Fruit fly (Drosophila melanogaster) whole organism, prepupa: ENCODE data around the gene CG31068.

ENCODE experiments used
- CG10631 ChIP-seq: fragments of 200-800 bp; sonication (Bioruptor generic); optimal IDR thresholded peaks from 2 replicates; lab custom pipeline; 2016; ENCODE audit warnings: missing biosample characterization, missing genetic modification characterization
- CG10669 ChIP-seq: fragments of 200-800 bp; sonication (Bioruptor generic); optimal IDR thresholded peaks from 3 replicates; lab custom pipeline; 2018; ENCODE audit warnings: missing biosample characterization, mild to moderate bottlenecking, missing genetic modification characterization, moderate library complexity
- CG11294 ChIP-seq: fragments of 200-800 bp; sonication (Bioruptor generic); IDR thresholded peaks from 2 replicates; pipeline ENCODE4 v1.3.6; 2022; ENCODE audit warnings: missing biosample characterization, missing genetic modification characterization
- CG11902 ChIP-seq: fragments of 200-800 bp; sonication (Bioruptor generic); optimal IDR thresholded peaks from 3 replicates; lab custom pipeline; 2016; ENCODE audit warnings: missing biosample characterization, missing genetic modification characterization
- CG15336 ChIP-seq: fragments of 200-800 bp; sonication (Bioruptor generic); IDR thresholded peaks from 2 replicates; pipeline ENCODE4 v1.3.6; 2022; ENCODE audit warnings: missing biosample characterization, missing genetic modification characterization
- CG1621 ChIP-seq: fragments of 200-800 bp; sonication (Bioruptor generic); optimal IDR thresholded peaks from 3 replicates; lab custom pipeline; 2018; ENCODE audit warnings: missing biosample characterization, mild to moderate bottlenecking, missing genetic modification characterization
- CG16779 ChIP-seq: fragments of 200-800 bp; sonication (Bioruptor generic); optimal IDR thresholded peaks from 3 replicates; lab custom pipeline; 2017; ENCODE audit warnings: missing biosample characterization, mild to moderate bottlenecking, missing genetic modification characterization
- CG3032 ChIP-seq: fragments of 200-800 bp; optimal IDR thresholded peaks from 2 replicates; lab custom pipeline; 2019; ENCODE audit warnings: missing biosample characterization, mild to moderate bottlenecking, missing genetic modification characterization, moderate library complexity
- CG31627 ChIP-seq: fragments of 200-800 bp; sonication (Bioruptor generic); optimal IDR thresholded peaks from 3 replicates; lab custom pipeline; 2016; ENCODE audit warnings: missing biosample characterization, missing genetic modification characterization
- CG34406 ChIP-seq: fragments of 200-800 bp; sonication (Bioruptor generic); optimal IDR thresholded peaks from 3 replicates; lab custom pipeline; 2016; ENCODE audit warnings: missing biosample characterization, missing genetic modification characterization
- CG3919 ChIP-seq: fragments of 200-800 bp; sonication (Bioruptor generic); optimal IDR thresholded peaks from 3 replicates; lab custom pipeline; 2016; ENCODE audit warnings: missing biosample characterization, missing genetic modification characterization
- CG4318 ChIP-seq: fragments of 200-800 bp; sonication (Bioruptor generic); optimal IDR thresholded peaks from 3 replicates; lab custom pipeline; 2017; ENCODE audit warnings: missing biosample characterization, mild to moderate bottlenecking, missing genetic modification characterization
- CG6163 ChIP-seq: fragments of 200-800 bp; sonication (Bioruptor generic); IDR thresholded peaks from 3 replicates; pipeline ENCODE4 v1.3.6; 2022; ENCODE audit warnings: missing biosample characterization, missing genetic modification characterization
- CG6276 ChIP-seq: fragments of 200-800 bp; sonication (Bioruptor generic); optimal IDR thresholded peaks from 2 replicates; lab custom pipeline; 2017; ENCODE audit warnings: missing biosample characterization, mild to moderate bottlenecking, missing genetic modification characterization
- CG6792 ChIP-seq: fragments of 200-800 bp; sonication (Bioruptor generic); optimal IDR thresholded peaks from 3 replicates; lab custom pipeline; 2016; ENCODE audit warnings: missing biosample characterization, missing genetic modification characterization
- CG6808 ChIP-seq: fragments of 200-800 bp; sonication (Bioruptor generic); optimal IDR thresholded peaks from 3 replicates; lab custom pipeline; 2017; ENCODE audit warnings: missing biosample characterization, missing genetic modification characterization, mild to moderate bottlenecking, moderate library complexity, missing genetic modification reagents
- CG6854 ChIP-seq: fragments of 200-800 bp; sonication (Bioruptor generic); optimal IDR thresholded peaks from 2 replicates; lab custom pipeline; 2017; ENCODE audit warnings: missing biosample characterization, mild to moderate bottlenecking, missing genetic modification characterization
- CG7368 ChIP-seq: fragments of 200-800 bp; sonication (Bioruptor generic); optimal IDR thresholded peaks from 3 replicates; lab custom pipeline; 2016; ENCODE audit warnings: missing biosample characterization, missing genetic modification characterization
- CG8119 ChIP-seq: fragments of 200-800 bp; sonication (Bioruptor generic); IDR thresholded peaks from 3 replicates; pipeline ENCODE4 v1.3.6; 2022; ENCODE audit warnings: missing biosample characterization, missing genetic modification characterization
- CG8319 ChIP-seq: fragments of 200-800 bp; sonication (Bioruptor generic); optimal IDR thresholded peaks from 3 replicates; lab custom pipeline; 2016; ENCODE audit warnings: missing biosample characterization, missing genetic modification characterization
- CG8632 ChIP-seq: fragments of 200-800 bp; sonication (Bioruptor generic); optimal IDR thresholded peaks from 3 replicates; lab custom pipeline; 2016; ENCODE audit warnings: missing biosample characterization, missing genetic modification characterization
- Eip75B ChIP-seq: fragments of 200-800 bp; sonication (Bioruptor generic); optimal IDR thresholded peaks from 3 replicates; lab custom pipeline; 2016; ENCODE audit warnings: missing biosample characterization, missing genetic modification characterization
- Eip78C ChIP-seq: fragments of 200-800 bp; sonication (Bioruptor generic); peaks from one replicate; lab custom pipeline; 2016; ENCODE audit warnings: missing biosample characterization, missing genetic modification characterization
- Eip93F ChIP-seq: fragments of 200-800 bp; sonication (Bioruptor generic); optimal IDR thresholded peaks from 2 replicates; lab custom pipeline; 2016; ENCODE audit warnings: missing biosample characterization, mild to moderate bottlenecking, missing genetic modification characterization
- Ets96B ChIP-seq: fragments of 200-800 bp; optimal IDR thresholded peaks from 2 replicates; lab custom pipeline; 2019; ENCODE audit warnings: missing biosample characterization, mild to moderate bottlenecking, missing genetic modification characterization, moderate library complexity
- Gug ChIP-seq: fragments of 200-800 bp; sonication (Bioruptor generic); IDR thresholded peaks from 2 replicates; pipeline ENCODE4 v1.3.6; 2022; ENCODE audit warnings: missing biosample characterization, missing genetic modification characterization
- Smox ChIP-seq: fragments of 200-800 bp; sonication (Bioruptor generic); optimal IDR thresholded peaks from 3 replicates; lab custom pipeline; 2016; ENCODE audit warnings: missing biosample characterization, missing genetic modification characterization
- Sox102F ChIP-seq: fragments of 200-800 bp; sonication (Bioruptor generic); optimal IDR thresholded peaks from 2 replicates; lab custom pipeline; 2016; ENCODE audit warnings: missing biosample characterization, mild to moderate bottlenecking, missing genetic modification characterization
- Sox14 ChIP-seq: fragments of 200-800 bp; sonication (Bioruptor generic); optimal IDR thresholded peaks from 3 replicates; lab custom pipeline; 2016; ENCODE audit warnings: missing biosample characterization, missing genetic modification characterization
- achi ChIP-seq: fragments of 200-800 bp; sonication (Bioruptor generic); optimal IDR thresholded peaks from 3 replicates; lab custom pipeline; 2016; ENCODE audit warnings: missing biosample characterization, missing genetic modification characterization
- acj6 ChIP-seq: fragments of 200-800 bp; sonication (Bioruptor generic); optimal IDR thresholded peaks from 3 replicates; lab custom pipeline; 2016; ENCODE audit warnings: missing biosample characterization, missing genetic modification characterization
- cyc ChIP-seq: fragments of 200-800 bp; sonication (Bioruptor generic); optimal IDR thresholded peaks from 3 replicates; lab custom pipeline; 2016; ENCODE audit warnings: missing biosample characterization, missing genetic modification characterization
- dac ChIP-seq: fragments of 200-800 bp; sonication (Bioruptor generic); optimal IDR thresholded peaks from 2 replicates; lab custom pipeline; 2017; ENCODE audit warnings: missing biosample characterization, mild to moderate bottlenecking, missing genetic modification characterization
- dsx ChIP-seq: fragments of 200-800 bp; optimal IDR thresholded peaks from 3 replicates; lab custom pipeline; 2019; ENCODE audit warnings: missing biosample characterization, mild to moderate bottlenecking, missing genetic modification characterization, moderate library complexity; ENCODE audit not compliant: poor library complexity, severe bottlenecking
- eg ChIP-seq: fragments of 200-800 bp; sonication (Bioruptor generic); IDR thresholded peaks from 3 replicates; pipeline ENCODE4 v1.3.6; 2022; ENCODE audit warnings: missing biosample characterization, missing genetic modification characterization
- esn ChIP-seq: fragments of 200-800 bp; sonication (Bioruptor generic); optimal IDR thresholded peaks from 2 replicates; lab custom pipeline; 2016; ENCODE audit warnings: missing biosample characterization, mild to moderate bottlenecking, missing genetic modification characterization, moderate library complexity
- fd59A ChIP-seq: fragments of 200-800 bp; sonication (Bioruptor generic); optimal IDR thresholded peaks from 2 replicates; lab custom pipeline; 2017; ENCODE audit warnings: missing biosample characterization, mild to moderate bottlenecking, missing genetic modification characterization, missing genetic modification reagents
- fkh ChIP-seq: fragments of 200-800 bp; sonication (Bioruptor generic); optimal IDR thresholded peaks from 3 replicates; lab custom pipeline; 2017; ENCODE audit warnings: missing biosample characterization, mild to moderate bottlenecking, missing genetic modification characterization, moderate library complexity
- lz ChIP-seq: fragments of 200-800 bp; sonication (Bioruptor generic); optimal IDR thresholded peaks from 3 replicates; lab custom pipeline; 2016; ENCODE audit warnings: missing biosample characterization, missing genetic modification characterization
- net ChIP-seq: fragments of 200-800 bp; sonication (Bioruptor generic); optimal IDR thresholded peaks from 3 replicates; lab custom pipeline; 2016; ENCODE audit warnings: missing biosample characterization, missing genetic modification characterization
- pdm3 ChIP-seq: fragments of 200-800 bp; sonication (Bioruptor generic); optimal IDR thresholded peaks from 3 replicates; lab custom pipeline; 2016; ENCODE audit warnings: missing biosample characterization, missing genetic modification characterization
- salr ChIP-seq, 2 experiments: fragments of 200-800 bp; sonication (Bioruptor generic); optimal IDR thresholded peaks; 3 replicates each; lab custom pipeline; 2016 to 2018; ENCODE audit warnings: missing biosample characterization in 2 of 2, missing genetic modification characterization in 2 of 2, mild to moderate bottlenecking in 1 of 2
- spab ChIP-seq: fragments of 200-800 bp; sonication (Bioruptor generic); optimal IDR thresholded peaks from 2 replicates; lab custom pipeline; 2017; ENCODE audit warnings: missing biosample characterization, mild to moderate bottlenecking, missing genetic modification characterization, missing genetic modification reagents
- ss ChIP-seq, 2 experiments: fragments of 200-800 bp; sonication (Bioruptor generic); optimal IDR thresholded peaks; 2 replicates in 1 of 2; 3 replicates in 1 of 2; lab custom pipeline; 2017 to 2018; ENCODE audit warnings: mild to moderate bottlenecking in 2 of 2, missing biosample characterization in 2 of 2, missing genetic modification characterization in 2 of 2, moderate library complexity in 1 of 2
- svp ChIP-seq: fragments of 200-800 bp; sonication (Bioruptor generic); peaks from one replicate; lab custom pipeline; 2016; ENCODE audit warnings: missing biosample characterization, missing genetic modification characterization
- topi ChIP-seq: fragments of 200-800 bp; sonication (Bioruptor generic); optimal IDR thresholded peaks from 3 replicates; lab custom pipeline; 2016; ENCODE audit warnings: missing biosample characterization, missing genetic modification characterization
- vri ChIP-seq: fragments of 200-800 bp; sonication (Bioruptor generic); optimal IDR thresholded peaks from 3 replicates; lab custom pipeline; 2016; ENCODE audit warnings: missing biosample characterization, mild to moderate bottlenecking, missing genetic modification characterization

Gene CG31068

DNA sequence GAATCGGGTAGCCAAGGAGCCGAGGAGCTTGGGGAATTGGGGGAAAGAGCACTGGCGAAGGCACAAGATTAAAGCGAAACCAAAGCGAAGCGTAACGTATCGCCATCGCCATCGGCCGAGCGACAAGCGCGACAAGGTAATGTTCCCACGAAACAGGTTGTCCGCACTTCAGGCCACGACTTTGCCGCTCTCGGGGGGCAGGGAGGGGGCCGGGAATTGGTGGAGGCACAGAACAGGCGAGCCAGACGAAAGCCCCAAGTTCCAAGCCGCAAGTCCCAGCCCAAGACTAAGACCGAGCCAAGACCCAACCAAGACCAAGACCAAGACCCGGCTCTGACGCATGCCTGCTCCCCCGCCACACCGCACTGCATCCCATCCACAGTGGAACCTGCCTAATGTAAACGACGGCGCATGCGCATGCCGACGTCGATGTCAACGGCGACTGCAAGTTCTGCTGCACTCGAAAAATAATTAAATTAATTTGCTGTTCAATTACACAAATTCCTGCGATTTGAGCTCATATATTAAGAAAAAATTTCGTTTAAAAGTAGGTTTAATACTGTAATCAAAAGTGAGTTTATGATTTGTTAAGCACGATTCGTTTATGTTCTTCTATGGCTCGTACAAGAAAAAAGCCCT, 47.4 kb upstream of the CG31068 start (continued):
- TF ChIP-seq dac (GFP tag; lab: Kevin White, UChicago), result no peak
- no peak for TF ChIP-seq CG7368 (GFP tag; lab: Kevin White, UChicago)
- TF ChIP-seq CG6854, result peak; percentile 92
- peak; percentile 65 for TF ChIP-seq CG3032 (tag; lab: Kevin White, UChicago)
- TF ChIP-seq fd59A (GFP tag; lab: Kevin White, UChicago), result peak; percentile 50
- TF ChIP-seq CG6792 (GFP tag; lab: Kevin White, UChicago), result peak; percentile 58
- peak; percentile 7 for TF ChIP-seq CG16779
- peak; percentile 27 for TF ChIP-seq vri (GFP tag; lab: Kevin White, UChicago)
- peak; percentile 58 for TF ChIP-seq CG10631 (GFP tag; lab: Kevin White, UChicago)
- peak; percentile 33 for TF ChIP-seq CG6808
- peak; percentile 23 for TF ChIP-seq CG34406
- TF ChIP-seq Sox14 (GFP tag; lab: Kevin White, UChicago), result peak; percentile 66
- peak; percentile 59 for TF ChIP-seq CG31627
- TF ChIP-seq fkh (GFP tag; lab: Kevin White, UChicago), result no peak
- TF ChIP-seq CG8119 (GFP tag; lab: Robert Waterston, UW), result peak; percentile 32; the same call in 1 of the 3 replicates

DNA sequence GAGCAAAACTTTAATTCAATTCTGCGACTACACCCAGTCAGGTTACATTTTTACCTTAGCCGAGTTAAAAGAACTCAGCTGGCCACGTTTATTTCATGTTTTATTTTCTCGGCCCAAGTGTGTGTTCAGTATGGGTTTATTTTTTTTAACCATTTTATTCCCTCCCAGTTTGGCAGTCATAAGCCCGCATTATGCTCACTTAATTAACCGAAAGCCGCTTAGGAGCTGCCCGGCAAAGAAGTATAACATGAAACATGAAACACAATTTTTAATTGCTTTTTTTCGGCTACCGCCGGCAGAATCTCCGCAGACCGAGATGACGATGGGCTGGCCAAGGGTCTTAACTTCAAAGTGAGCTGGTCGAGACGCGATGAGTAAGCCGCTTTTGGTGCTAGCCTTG, 46.6 kb upstream of the CG31068 start:
- TF ChIP-seq Eip78C (GFP tag; lab: Kevin White, UChicago) (no peak), CG15336 (GFP tag; lab: Robert Waterston, UW) (no peak), achi (GFP tag; lab: Kevin White, UChicago) (no peak), svp (GFP tag; lab: Kevin White, UChicago) (no peak), dsx (GFP tag; lab: Kevin White, UChicago) (no peak)

DNA sequence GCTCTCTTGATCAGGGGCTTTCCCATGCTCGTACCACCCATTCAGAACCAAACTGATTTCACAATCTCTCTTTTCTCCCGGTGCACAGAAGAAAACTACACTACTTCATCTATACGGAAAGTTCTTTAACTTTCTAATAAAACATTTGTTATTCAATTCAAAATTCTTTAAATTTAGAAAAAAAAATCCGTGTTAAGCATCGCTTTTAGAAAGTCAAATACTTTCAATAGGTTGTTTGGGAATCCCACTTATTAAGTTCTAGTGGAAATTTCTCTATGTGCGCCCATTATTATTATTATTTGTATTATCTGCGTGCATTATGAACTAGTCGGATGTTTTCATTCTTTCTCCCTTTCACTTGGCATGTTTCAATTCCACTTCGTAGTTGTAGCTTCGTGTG, 40.4 kb upstream of the CG31068 start:
- TF ChIP-seq Sox14 (GFP tag; lab: Kevin White, UChicago) (peak; percentile 15), CG8632 (no peak), pdm3 (GFP tag; lab: Kevin White, UChicago) (peak; percentile 35), Eip93F (no peak), ss (GFP tag; optimal IDR thresholded peaks at IDR 0.05; lab: Kevin White, UChicago) (no peak), CG11902 (GFP tag; lab: Kevin White, UChicago) (no peak), fkh (GFP tag; lab: Kevin White, UChicago) (no peak), CG8319 (GFP tag; lab: Kevin White, UChicago) (no peak), dac (GFP tag; lab: Kevin White, UChicago) (no peak), topi (no peak), svp (GFP tag; lab: Kevin White, UChicago) (no peak), Eip75B (GFP tag; lab: Kevin White, UChicago) (no peak), CG6276 (GFP tag; lab: Kevin White, UChicago) (peak; percentile 34), vri (GFP tag; lab: Kevin White, UChicago) (no peak), cyc (GFP tag; lab: Kevin White, UChicago) (no peak), CG6854 (no peak), Ets96B (peak; percentile 47), CG4318 (GFP tag; lab: Kevin White, UChicago) (peak; percentile 12), CG10669 (GFP tag; lab: Kevin White, UChicago) (peak; percentile 8), CG3919 (GFP tag; lab: Kevin White, UChicago) (no peak), spab (GFP tag; lab: Kevin White, UChicago) (no peak), esn (GFP tag; lab: Kevin White, UChicago) (no peak), CG6163 (peak; percentile 46; the same call in 1 of the 3 replicates), net (GFP tag; lab: Kevin White, UChicago) (peak; percentile 14), Smox (GFP tag; lab: Kevin White, UChicago) (no peak), CG11294 (no peak), acj6 (GFP tag; lab: Kevin White, UChicago) (no peak), Sox102F (GFP tag; lab: Kevin White, UChicago) (no peak), salr (GFP tag; optimal IDR thresholded peaks at IDR 0.05; lab: Kevin White, UChicago) (peak in 1 of 2 experiments; percentile 35), lz (GFP tag; lab: Kevin White, UChicago) (no peak), CG8119 (GFP tag; lab: Robert Waterston, UW) (peak; percentile 69), CG1621 (tag; lab: Kevin White, UChicago) (no peak), CG6808 (no peak), eg (peak; percentile 66), Gug (peak; percentile 62)
